Worm (Caenorhabditis elegans) whole organism, L2 larva: ENCODE results near the gene arf-1.

Source experiments
- C34F6.9 ChIP-seq: fragments of 150-350 bp; optimal IDR thresholded peaks from 2 replicates; lab custom pipeline; 2014; ENCODE audit warnings: missing biosample characterization, missing genetic modification characterization
- F13H6.1 ChIP-seq: sonication (generic microtip); optimal IDR thresholded peaks from 2 replicates; lab custom pipeline; 2016; ENCODE audit warnings: missing genetic modification characterization, missing compliant biosample characterization
- R02D3.7 ChIP-seq: fragments of 150-350 bp; optimal IDR thresholded peaks from 2 replicates; lab custom pipeline; 2014; ENCODE audit warnings: missing biosample characterization, missing genetic modification characterization
- Y55F3AM.14 ChIP-seq: fragments of 200-800 bp; sonication (Bioruptor generic); optimal IDR thresholded peaks from 2 replicates; lab custom pipeline; 2018; ENCODE audit warnings: mild to moderate bottlenecking, missing genetic modification characterization, missing compliant biosample characterization
- ZK546.5 ChIP-seq: sonication (generic microtip); optimal IDR thresholded peaks from 2 replicates; lab custom pipeline; 2017; ENCODE audit warnings: missing biosample characterization, missing genetic modification characterization
- alr-1 ChIP-seq: fragments of 150-350 bp; optimal IDR thresholded peaks from 2 replicates; lab custom pipeline; 2014; ENCODE audit warnings: missing biosample characterization, missing genetic modification characterization
- aly-2 ChIP-seq: fragments of 150-350 bp; optimal IDR thresholded peaks from 2 replicates; lab custom pipeline; 2014; ENCODE audit warnings: missing biosample characterization, missing genetic modification characterization
- ama-1 ChIP-seq: fragments of 150-350 bp; optimal IDR thresholded peaks from 2 replicates; lab custom pipeline; 2018; ENCODE audit warnings: inconsistent platforms
- ceh-16 ChIP-seq: fragments of 150-350 bp; optimal IDR thresholded peaks from 2 replicates; lab custom pipeline; 2014; ENCODE audit warnings: missing biosample characterization, missing genetic modification characterization
- ceh-82 ChIP-seq: fragments of 150-350 bp; optimal IDR thresholded peaks from 2 replicates; lab custom pipeline; 2014; ENCODE audit warnings: missing biosample characterization, missing genetic modification characterization
- crh-2 ChIP-seq: sonication (generic microtip); optimal IDR thresholded peaks from 2 replicates; lab custom pipeline; 2017; ENCODE audit warnings: missing biosample characterization, missing genetic modification characterization
- dmd-4 ChIP-seq: sonication (generic microtip); optimal IDR thresholded peaks from 2 replicates; lab custom pipeline; 2017; ENCODE audit warnings: missing biosample characterization, missing genetic modification characterization
- egl-27 ChIP-seq: sonication (generic microtip); optimal IDR thresholded peaks from 3 replicates; lab custom pipeline; 2017; ENCODE audit warnings: missing biosample characterization, missing genetic modification reagents, missing genetic modification characterization
- elt-1 ChIP-seq: fragments of 150-350 bp; optimal IDR thresholded peaks from 2 replicates; lab custom pipeline; 2014; ENCODE audit warnings: missing biosample characterization, missing genetic modification characterization
- fos-1 ChIP-seq: fragments of 150-350 bp; optimal IDR thresholded peaks from 2 replicates; lab custom pipeline; 2014; ENCODE audit warnings: missing biosample characterization, missing genetic modification characterization
- gmeb-1 ChIP-seq: fragments of 150-350 bp; optimal IDR thresholded peaks from 2 replicates; lab custom pipeline; 2014; ENCODE audit warnings: missing biosample characterization, missing genetic modification characterization
- lin-11 ChIP-seq: fragments of 150-350 bp; sonication (generic microtip); optimal IDR thresholded peaks from 2 replicates; lab custom pipeline; 2014; ENCODE audit warnings: missing biosample characterization, missing genetic modification characterization, inconsistent platforms, mixed read lengths
- lin-13 ChIP-seq: fragments of 150-350 bp; optimal IDR thresholded peaks from 2 replicates; lab custom pipeline; 2014; ENCODE audit warnings: missing biosample characterization, missing genetic modification reagents, missing genetic modification characterization
- lin-39 ChIP-seq: fragments of 150-350 bp; optimal IDR thresholded peaks from 2 replicates; lab custom pipeline; 2014; ENCODE audit warnings: missing biosample characterization, missing genetic modification reagents, missing genetic modification characterization
- lsy-2 ChIP-seq, 2 experiments: fragments of 150-350 bp in 1 of 2; sonication (generic microtip) in 1 of 2; optimal IDR thresholded peaks; 2 replicates each; lab custom pipeline; 2014 to 2017; ENCODE audit warnings: missing biosample characterization in 2 of 2, missing genetic modification characterization in 2 of 2
- mab-5 ChIP-seq: fragments of 150-350 bp; optimal IDR thresholded peaks from 2 replicates; lab custom pipeline; 2014; ENCODE audit warnings: missing biosample characterization, missing genetic modification characterization
- mbf-1 ChIP-seq: sonication (generic microtip); optimal IDR thresholded peaks from 2 replicates; lab custom pipeline; 2017; ENCODE audit warnings: missing biosample characterization, missing genetic modification characterization
- mdl-1 ChIP-seq, 2 experiments: fragments of 150-350 bp in 1 of 2; sonication (generic microtip) in 1 of 2; optimal IDR thresholded peaks; 2 replicates each; lab custom pipeline; 2017; ENCODE audit warnings: missing biosample characterization in 2 of 2, missing genetic modification characterization in 2 of 2
- nhr-10 ChIP-seq: sonication (generic microtip); optimal IDR thresholded peaks from 2 replicates; lab custom pipeline; 2017; ENCODE audit warnings: missing biosample characterization, missing genetic modification characterization
- nhr-11 ChIP-seq: fragments of 150-350 bp; optimal IDR thresholded peaks from 2 replicates; lab custom pipeline; 2014; ENCODE audit warnings: missing biosample characterization, missing genetic modification characterization
- nhr-12 ChIP-seq: fragments of 150-350 bp; optimal IDR thresholded peaks from 2 replicates; lab custom pipeline; 2014; ENCODE audit warnings: missing biosample characterization, missing genetic modification characterization
- nhr-129 ChIP-seq: fragments of 150-350 bp; optimal IDR thresholded peaks from 2 replicates; lab custom pipeline; 2014; ENCODE audit warnings: missing biosample characterization, missing genetic modification characterization
- nhr-21 ChIP-seq: fragments of 150-350 bp; optimal IDR thresholded peaks from 2 replicates; lab custom pipeline; 2014; ENCODE audit warnings: missing biosample characterization, missing genetic modification characterization
- nhr-23 ChIP-seq: fragments of 150-350 bp; optimal IDR thresholded peaks from 2 replicates; lab custom pipeline; 2014; ENCODE audit warnings: missing biosample characterization, missing genetic modification reagents, missing genetic modification characterization
- nhr-237 ChIP-seq: fragments of 150-350 bp; optimal IDR thresholded peaks from 2 replicates; lab custom pipeline; 2014; ENCODE audit warnings: missing biosample characterization, missing genetic modification characterization
- nhr-25 ChIP-seq: fragments of 150-350 bp; sonication (generic microtip); optimal IDR thresholded peaks from 3 replicates; lab custom pipeline; 2014; ENCODE audit warnings: missing biosample characterization, missing genetic modification characterization
- nhr-6 ChIP-seq: fragments of 150-350 bp; optimal IDR thresholded peaks from 2 replicates; lab custom pipeline; 2014; ENCODE audit warnings: missing biosample characterization, missing genetic modification characterization
- nhr-77 ChIP-seq: fragments of 150-350 bp; optimal IDR thresholded peaks from 2 replicates; lab custom pipeline; 2014; ENCODE audit warnings: missing biosample characterization, missing genetic modification characterization
- peb-1 ChIP-seq: fragments of 150-350 bp; optimal IDR thresholded peaks from 2 replicates; lab custom pipeline; 2014; ENCODE audit warnings: missing biosample characterization, missing genetic modification characterization
- sem-4 ChIP-seq: fragments of 150-350 bp; optimal IDR thresholded peaks from 2 replicates; lab custom pipeline; 2014; ENCODE audit warnings: missing biosample characterization, missing genetic modification reagents, missing genetic modification characterization
- skn-1 ChIP-seq: sonication (generic microtip); optimal IDR thresholded peaks from 2 replicates; lab custom pipeline; 2017; ENCODE audit warnings: missing biosample characterization, missing genetic modification characterization
- sma-3 ChIP-seq: sonication (generic microtip); optimal IDR thresholded peaks from 2 replicates; lab custom pipeline; 2016; ENCODE audit warnings: missing genetic modification reagents, missing genetic modification characterization, missing compliant biosample characterization
- sma-9 ChIP-seq, 2 experiments: fragments of 150-350 bp in 1 of 2; sonication (generic microtip) in 1 of 2; optimal IDR thresholded peaks; 2 replicates each; lab custom pipeline; 2014 to 2016; ENCODE audit warnings: missing genetic modification characterization in 2 of 2, mild to moderate bottlenecking in 1 of 2, missing biosample characterization in 1 of 2, missing compliant biosample characterization in 1 of 2, missing genetic modification reagents in 1 of 2, moderate library complexity in 1 of 2
- unc-39 ChIP-seq: fragments of 150-350 bp; optimal IDR thresholded peaks from 2 replicates; lab custom pipeline; 2014; ENCODE audit warnings: missing biosample characterization, missing genetic modification characterization
- unc-55 ChIP-seq: fragments of 150-350 bp; sonication (generic microtip); optimal IDR thresholded peaks from 3 replicates; lab custom pipeline; 2014; ENCODE audit warnings: missing biosample characterization, missing genetic modification reagents, missing genetic modification characterization
- unc-62 ChIP-seq: fragments of 150-350 bp; optimal IDR thresholded peaks from 2 replicates; lab custom pipeline; 2014; ENCODE audit warnings: missing biosample characterization, missing genetic modification reagents, missing genetic modification characterization
- zag-1 ChIP-seq: fragments of 150-350 bp; optimal IDR thresholded peaks from 2 replicates; lab custom pipeline; 2014; ENCODE audit warnings: missing biosample characterization, missing genetic modification characterization
- ztf-4 ChIP-seq: fragments of 150-350 bp; optimal IDR thresholded peaks from 2 replicates; lab custom pipeline; 2014; ENCODE audit warnings: missing biosample characterization, missing genetic modification characterization

Gene arf-1

DNA sequence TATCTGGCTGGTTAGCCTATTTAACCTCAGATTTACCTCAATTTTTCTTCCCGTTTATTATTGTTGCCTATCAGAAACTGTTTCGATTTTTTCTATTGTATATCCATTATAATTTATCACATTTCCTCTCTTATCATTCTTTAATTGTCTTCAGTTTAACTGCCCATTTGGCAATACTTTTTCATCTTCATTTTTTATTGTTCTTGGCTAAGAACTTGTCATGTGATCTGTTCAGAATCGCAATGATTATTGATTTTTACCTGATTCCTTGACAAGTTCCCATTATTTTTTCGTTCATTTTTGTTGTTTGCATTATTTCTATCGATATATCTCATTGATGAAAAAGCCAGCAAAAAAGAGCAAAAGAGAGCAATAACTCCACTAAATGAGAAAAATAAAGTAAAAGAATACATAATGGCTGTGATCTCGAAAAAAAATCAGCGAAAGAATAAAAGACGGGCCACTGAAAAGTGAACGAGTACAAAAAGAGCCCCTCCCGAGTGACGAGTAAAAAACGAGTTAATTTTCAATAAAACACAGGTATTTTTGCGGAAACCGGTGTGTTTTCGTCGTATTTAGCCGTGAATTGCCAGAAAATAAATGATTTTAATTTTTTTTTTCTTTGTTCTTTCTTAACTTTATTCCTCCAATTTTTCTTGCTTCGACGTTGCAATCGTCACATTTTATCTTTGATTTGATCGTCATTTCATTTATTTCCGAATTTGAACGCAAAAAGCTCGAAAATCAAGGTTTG, at the start of gene arf-1:
Gene arf-1, plus strand, starts transcription at position 657 of the 754 bp plus-strand sequence.
- TF ChIP-seq nhr-11 (tag; lab: Kevin White, UChicago): no peak
- no peak for TF ChIP-seq lin-11 (tag; lab: Kevin White, UChicago)
- TF ChIP-seq ceh-82 (tag; lab: Kevin White, UChicago): no peak
- no peak for TF ChIP-seq unc-55
- no peak for TF ChIP-seq gmeb-1 (tag; lab: Kevin White, UChicago)
- TF ChIP-seq alr-1 (tag; lab: Kevin White, UChicago): no peak
- no peak for TF ChIP-seq R02D3.7 (tag; lab: Kevin White, UChicago)
- no peak for TF ChIP-seq aly-2 (tag; lab: Kevin White, UChicago)
- TF ChIP-seq fos-1: no peak
- no peak for TF ChIP-seq F13H6.1
- no peak for TF ChIP-seq dmd-4 (tag; lab: Kevin White, UChicago)
- TF ChIP-seq zag-1 (tag; lab: Kevin White, UChicago): no peak
- no peak for TF ChIP-seq nhr-21 (tag; lab: Kevin White, UChicago)
- TF ChIP-seq skn-1 (tag; lab: Kevin White, UChicago): no peak

DNA sequence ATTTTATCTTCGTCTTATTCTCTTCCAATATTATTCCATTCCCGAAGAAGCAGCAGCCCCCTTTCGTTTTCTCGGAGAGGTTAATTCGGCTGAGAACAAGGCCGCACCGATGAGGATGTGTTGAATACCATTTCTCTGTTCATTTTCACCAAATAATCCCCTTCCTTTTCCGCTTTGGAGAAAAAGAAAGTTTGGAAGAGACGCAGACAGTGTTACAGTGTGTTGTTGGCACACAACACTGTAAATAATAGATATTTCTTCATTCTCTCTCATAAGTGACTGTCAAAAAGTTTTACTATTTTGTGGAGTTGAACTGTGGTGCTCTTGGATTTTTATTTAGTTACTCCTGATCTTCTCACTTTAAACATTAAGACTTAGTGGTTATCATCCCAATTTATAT, 49.4 kb upstream of the arf-1 start:
- no peak for TF ChIP-seq lsy-2 (tag; optimal IDR thresholded peaks at IDR 0.05; lab: Kevin White, UChicago)
- TF ChIP-seq peb-1 (tag; lab: Kevin White, UChicago): no peak
- no peak for TF ChIP-seq ama-1 (lab: Kevin White, UChicago)
- TF ChIP-seq unc-39 (tag; lab: Kevin White, UChicago): no peak
- no peak for TF ChIP-seq nhr-23 (tag; lab: Kevin White, UChicago)
- TF ChIP-seq nhr-25 (tag; lab: Kevin White, UChicago): peak; percentile 2
- no peak for TF ChIP-seq egl-27
- no peak for TF ChIP-seq lin-13
- TF ChIP-seq sma-3 (GFP tag; lab: Kevin White, UChicago): no peak
- peak; percentile 36 for TF ChIP-seq fos-1
- peak; percentile 7 for TF ChIP-seq crh-2 (tag; lab: Kevin White, UChicago)

DNA sequence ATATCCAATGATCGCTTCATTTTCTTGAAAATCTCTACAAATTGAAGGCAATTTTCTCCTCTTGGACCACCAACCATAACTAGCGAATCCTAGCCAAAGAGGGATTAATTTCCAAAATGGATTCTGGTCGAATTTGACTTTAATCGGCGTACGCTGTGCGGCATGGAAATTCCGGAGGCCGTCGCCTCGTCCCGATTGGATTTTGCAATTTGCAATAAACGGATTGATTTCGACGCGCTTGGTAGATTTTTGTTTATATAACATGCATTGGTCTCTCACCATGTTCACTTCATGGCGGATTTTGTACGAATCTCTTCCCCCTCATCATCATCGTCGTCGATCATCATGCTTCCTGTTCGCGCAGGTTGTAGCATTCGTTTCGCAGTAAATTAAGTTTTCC, 49.0 kb upstream of the arf-1 start:
- no peak for TF ChIP-seq lin-13
- TF ChIP-seq fos-1: no peak
- no peak for TF ChIP-seq unc-55

DNA sequence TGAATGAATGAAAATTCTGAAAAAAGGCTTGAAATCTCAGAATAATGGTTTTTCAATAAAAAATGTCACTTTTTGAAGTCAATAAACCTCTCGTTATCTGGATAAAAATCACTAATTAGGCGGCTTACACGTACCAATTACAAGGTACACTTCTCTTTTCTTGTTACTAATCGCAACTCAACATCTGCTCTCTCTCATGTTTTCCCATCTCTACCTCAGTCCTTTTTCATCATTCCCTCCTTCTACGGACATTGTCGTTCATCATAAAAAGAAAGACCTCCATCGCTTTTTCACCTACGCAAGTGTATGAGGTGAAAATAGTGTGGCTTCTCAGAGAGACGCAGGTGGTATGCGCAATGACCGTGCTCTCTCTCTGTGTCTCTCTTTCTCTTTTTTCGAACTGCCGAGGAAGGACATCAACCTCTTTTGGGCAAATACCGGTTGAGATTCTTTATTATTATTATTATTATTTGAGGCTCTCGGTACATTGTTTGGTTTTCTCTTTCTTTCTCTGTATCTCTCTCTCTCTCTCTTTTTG, 46.7 kb upstream of the arf-1 start:
- TF ChIP-seq R02D3.7 (tag; lab: Kevin White, UChicago) (no peak), peb-1 (tag; lab: Kevin White, UChicago) (no peak), F13H6.1 (peak; percentile 5), mab-5 (tag; lab: Kevin White, UChicago) (no peak), elt-1 (tag; lab: Kevin White, UChicago) (no peak), nhr-77 (tag; lab: Kevin White, UChicago) (no peak), Y55F3AM.14 (GFP tag; lab: Kevin White, UChicago) (no peak), ZK546.5 (tag; lab: Kevin White, UChicago) (no peak), nhr-21 (tag; lab: Kevin White, UChicago) (no peak), alr-1 (tag; lab: Kevin White, UChicago) (no peak), C34F6.9 (tag; lab: Kevin White, UChicago) (peak; percentile 34), crh-2 (tag; lab: Kevin White, UChicago) (peak; percentile 32), nhr-25 (tag; lab: Kevin White, UChicago) (peak; percentile 31), lin-39 (no peak), aly-2 (tag; lab: Kevin White, UChicago) (no peak), lin-11 (tag; lab: Kevin White, UChicago) (no peak), nhr-23 (tag; lab: Kevin White, UChicago) (no peak), nhr-10 (no peak), mbf-1 (tag; lab: Kevin White, UChicago) (no peak), lsy-2 (tag; optimal IDR thresholded peaks at IDR 0.05; lab: Kevin White, UChicago) (no peak), dmd-4 (tag; lab: Kevin White, UChicago) (no peak), sma-9 (GFP tag; optimal IDR thresholded peaks at IDR 0.05; lab: Kevin White, UChicago) (no peak), sma-9 (tag; optimal IDR thresholded peaks at IDR 0.05; lab: Kevin White, UChicago) (no peak), fos-1 (peak; percentile 49), nhr-129 (tag; lab: Kevin White, UChicago) (peak; percentile 15), nhr-237 (no peak), ztf-4 (tag; lab: Kevin White, UChicago) (no peak), sma-3 (GFP tag; lab: Kevin White, UChicago) (no peak), sem-4 (tag; lab: Kevin White, UChicago) (no peak), unc-62 (GFP tag; lab: Kevin White, UChicago) (no peak), ceh-82 (tag; lab: Kevin White, UChicago) (no peak), ama-1 (lab: Kevin White, UChicago) (no peak), mdl-1 (tag; optimal IDR thresholded peaks at IDR 0.05; lab: Kevin White, UChicago) (no peak), nhr-6 (tag; lab: Kevin White, UChicago) (no peak), egl-27 (no peak), skn-1 (tag; lab: Kevin White, UChicago) (no peak), nhr-12 (tag; lab: Kevin White, UChicago) (no peak), nhr-11 (tag; lab: Kevin White, UChicago) (no peak), unc-55 (no peak), lin-13 (no peak), unc-39 (tag; lab: Kevin White, UChicago) (no peak), ceh-16 (tag; lab: Kevin White, UChicago) (peak; percentile 65)
